Fruit fly (Drosophila melanogaster) whole organism, adult: ENCODE measurements around the gene cyr.

Experiments used
- CG11617 ChIP-seq: fragments of 200-800 bp; sonication (Bioruptor generic); optimal IDR thresholded peaks from 2 replicates; lab custom pipeline; 2017; ENCODE audit warnings: mild to moderate bottlenecking, missing biosample characterization, missing genetic modification reagents, missing genetic modification characterization
- CG12768 ChIP-seq: fragments of 200-800 bp; sonication (Bioruptor generic); optimal IDR thresholded peaks from 2 replicates; lab custom pipeline; 2017; ENCODE audit warnings: missing biosample characterization, missing genetic modification characterization, mild to moderate bottlenecking, moderate library complexity, missing genetic modification reagents
- CG14711 ChIP-seq: fragments of 200-800 bp; sonication (Bioruptor generic); optimal IDR thresholded peaks from 2 replicates; lab custom pipeline; 2018; ENCODE audit warnings: missing biosample characterization, mild to moderate bottlenecking, missing genetic modification characterization, moderate library complexity
- CG1620 ChIP-seq: fragments of 200-800 bp; sonication (Bioruptor generic); optimal IDR thresholded peaks from 2 replicates; lab custom pipeline; 2016; ENCODE audit warnings: missing biosample characterization, missing genetic modification characterization
- CG33017 ChIP-seq: fragments of 200-800 bp; sonication (Bioruptor generic); optimal IDR thresholded peaks from 2 replicates; lab custom pipeline; 2018; ENCODE audit warnings: missing biosample characterization, mild to moderate bottlenecking, missing genetic modification characterization, moderate library complexity
- CG5204 ChIP-seq: fragments of 200-800 bp; sonication (Bioruptor generic); optimal IDR thresholded peaks from 2 replicates; lab custom pipeline; 2016; ENCODE audit warnings: missing biosample characterization, missing genetic modification characterization
- CG7045 ChIP-seq: fragments of 200-800 bp; sonication (Bioruptor generic); optimal IDR thresholded peaks from 2 replicates; lab custom pipeline; 2017; ENCODE audit warnings: missing biosample characterization, mild to moderate bottlenecking, missing genetic modification characterization
- CG7101 ChIP-seq: fragments of 200-800 bp; sonication (Bioruptor generic); optimal IDR thresholded peaks from 2 replicates; lab custom pipeline; 2018; ENCODE audit warnings: missing biosample characterization, mild to moderate bottlenecking, missing genetic modification characterization, moderate library complexity
- Clk ChIP-seq: fragments of 200-800 bp; sonication (Bioruptor generic); optimal IDR thresholded peaks from 2 replicates; lab custom pipeline; 2017; ENCODE audit warnings: missing biosample characterization, missing genetic modification characterization
- Crg-1 ChIP-seq: fragments of 200-800 bp; sonication (Bioruptor generic); optimal IDR thresholded peaks from 2 replicates; lab custom pipeline; 2016; ENCODE audit warnings: missing biosample characterization, missing genetic modification characterization
- Hr96 ChIP-seq: fragments of 200-800 bp; sonication (Bioruptor generic); optimal IDR thresholded peaks from 2 replicates; lab custom pipeline; 2016; ENCODE audit warnings: missing biosample characterization, missing genetic modification characterization
- Mnt ChIP-seq: fragments of 200-800 bp; sonication (Bioruptor generic); optimal IDR thresholded peaks from 2 replicates; lab custom pipeline; 2016; ENCODE audit warnings: missing biosample characterization, mild to moderate bottlenecking, missing genetic modification characterization
- bab1 ChIP-seq: fragments of 200-800 bp; sonication (Bioruptor generic); optimal IDR thresholded peaks from 3 replicates; lab custom pipeline; 2019; ENCODE audit warnings: missing biosample characterization, mild to moderate bottlenecking, missing genetic modification characterization, moderate library complexity
- cic ChIP-seq: fragments of 200-800 bp; sonication (Bioruptor generic); optimal IDR thresholded peaks from 2 replicates; lab custom pipeline; 2017; ENCODE audit warnings: missing biosample characterization, mild to moderate bottlenecking, missing genetic modification characterization, moderate library complexity
- cnc ChIP-seq, 2 experiments: fragments of >200 bp; optimal IDR thresholded peaks; 2 replicates each; lab custom pipeline; 2017
- kay ChIP-seq: fragments of 200-800 bp; sonication (Bioruptor generic); peaks from one replicate; lab custom pipeline; 2016; ENCODE audit warnings: missing biosample characterization, missing genetic modification characterization, borderline replicate concordance
- ovo ChIP-seq: fragments of 200-800 bp; sonication (Bioruptor generic); optimal IDR thresholded peaks from 2 replicates; lab custom pipeline; 2016; ENCODE audit warnings: missing biosample characterization, missing genetic modification characterization
- pad ChIP-seq: fragments of 200-800 bp; sonication (Bioruptor generic); optimal IDR thresholded peaks from 3 replicates; lab custom pipeline; 2017; ENCODE audit warnings: missing biosample characterization, missing genetic modification characterization, mild to moderate bottlenecking, moderate library complexity, missing genetic modification reagents
- tj ChIP-seq: fragments of 200-800 bp; sonication (Bioruptor generic); optimal IDR thresholded peaks from 3 replicates; lab custom pipeline; 2017; ENCODE audit warnings: missing biosample characterization, mild to moderate bottlenecking, missing genetic modification characterization, moderate library complexity
- toe ChIP-seq: fragments of 200-800 bp; sonication (Bioruptor generic); optimal IDR thresholded peaks from 2 replicates; lab custom pipeline; 2016; ENCODE audit warnings: missing biosample characterization, missing genetic modification characterization

Gene cyr

dm6 chrX:8125224-8125649 is 10.3 kb downstream of the cyr start:
- TF ChIP-seq CG11617 (GFP tag; lab: Kevin White, UChicago): no peak

- TF ChIP-seq CG14711 (tag; lab: Kevin White, UChicago): no peak
- TF ChIP-seq Hr96 (GFP tag; lab: Kevin White, UChicago): no peak
- no peak for TF ChIP-seq Crg-1
- no peak for TF ChIP-seq Mnt (GFP tag; lab: Kevin White, UChicago)
- TF ChIP-seq Clk: no peak
- no peak for TF ChIP-seq CG33017 (tag; lab: Kevin White, UChicago)
- no peak for TF ChIP-seq pad
- no peak for TF ChIP-seq bab1 (GFP tag; lab: Kevin White, UChicago)
- no peak for TF ChIP-seq CG7101 (tag; lab: Kevin White, UChicago)
- TF ChIP-seq toe (GFP tag; lab: Kevin White, UChicago): no peak
- TF ChIP-seq kay: no peak
- TF ChIP-seq tj: no peak
Observed at dm6 chrX:8122834-8123233, 12.7 kb downstream of the cyr start.

- TF ChIP-seq Mnt (GFP tag; lab: Kevin White, UChicago): peak; percentile 100
- no peak for TF ChIP-seq Hr96 (GFP tag; lab: Kevin White, UChicago)
- TF ChIP-seq CG1620 (GFP tag; lab: Kevin White, UChicago): no peak
- TF ChIP-seq Crg-1: no peak
- no peak for TF ChIP-seq Clk
- no peak for TF ChIP-seq CG7045 (GFP tag; lab: Kevin White, UChicago)
- TF ChIP-seq CG11617 (GFP tag; lab: Kevin White, UChicago): no peak
- no peak for TF ChIP-seq tj
- no peak for TF ChIP-seq CG12768
- no peak for TF ChIP-seq CG7101 (tag; lab: Kevin White, UChicago)
- TF ChIP-seq ovo (GFP tag; lab: Kevin White, UChicago): no peak
- peak; percentile 57 for TF ChIP-seq bab1 (GFP tag; lab: Kevin White, UChicago)
- no peak for TF ChIP-seq kay
- no peak for TF ChIP-seq toe (GFP tag; lab: Kevin White, UChicago)
- TF ChIP-seq CG33017 (tag; lab: Kevin White, UChicago): no peak
- no peak for TF ChIP-seq CG5204
Observed at dm6 chrX:8120939-8121338, 14.6 kb downstream of the cyr start, which contains the start of gene CG2260. Gene CG2260 (minus strand): TSS chrX:8121147.

- no peak for TF ChIP-seq kay
- peak; percentile 84 for TF ChIP-seq Mnt (GFP tag; lab: Kevin White, UChicago)
- no peak for TF ChIP-seq pad
Observed at dm6 chrX:8116813-8117212, 18.7 kb downstream of the cyr start, which contains the start of gene CG1575. Gene CG1575 (plus strand): TSS chrX:8117012.

- TF ChIP-seq tj (peak; percentile 11), Hr96 (GFP tag; lab: Kevin White, UChicago) (no peak), Mnt (GFP tag; lab: Kevin White, UChicago) (peak; percentile 96), CG11617 (GFP tag; lab: Kevin White, UChicago) (peak; percentile 21), cnc (optimal IDR thresholded peaks at IDR 0.05; lab: Kevin White, UChicago) (no peak), CG7101 (tag; lab: Kevin White, UChicago) (no peak), cic (peak; percentile 21)
Observed at dm6 chrX:8115717-8116311, 19.7 kb downstream of the cyr start, which contains the start of gene Gclc. Gene Gclc (minus strand): TSS chrX:8116147.

dm6 chrX:8115343-8115676 is 20.2 kb downstream of the cyr start:
- TF ChIP-seq CG14711 (tag; lab: Kevin White, UChicago) (no peak), ovo (GFP tag; lab: Kevin White, UChicago) (peak; percentile 2), Clk (no peak), pad (peak; percentile 37)

- TF ChIP-seq pad (peak; percentile 20), CG7045 (GFP tag; lab: Kevin White, UChicago) (peak; percentile 60), cic (no peak), Mnt (GFP tag; lab: Kevin White, UChicago) (peak; percentile 46), tj (peak; percentile 73), CG7101 (tag; lab: Kevin White, UChicago) (peak; percentile 80), CG5204 (peak; percentile 70), CG33017 (tag; lab: Kevin White, UChicago) (peak; percentile 62), Clk (peak; percentile 25), Hr96 (GFP tag; lab: Kevin White, UChicago) (no peak), toe (GFP tag; lab: Kevin White, UChicago) (peak; percentile 45), bab1 (GFP tag; lab: Kevin White, UChicago) (peak; percentile 57), Crg-1 (no peak), kay (no peak), cnc (optimal IDR thresholded peaks at IDR 0.05; lab: Kevin White, UChicago) (no peak), CG1620 (GFP tag; lab: Kevin White, UChicago) (peak; percentile 21), CG14711 (tag; lab: Kevin White, UChicago) (peak; percentile 62), ovo (GFP tag; lab: Kevin White, UChicago) (peak; percentile 1), CG12768 (peak; percentile 62), CG11617 (GFP tag; lab: Kevin White, UChicago) (peak; percentile 64)
Observed at dm6 chrX:8114476-8115342, 20.8 kb downstream of the cyr start.
